Worm (Caenorhabditis elegans) whole organism, L1 larva: ENCODE measurements around the gene clec-205.
"Not testable (repeated sequence)": the region's sequence is repeated elsewhere in the genome, so short reads cannot be mapped to it uniquely, and the experiment has no call there.

Source experiments
- C16A3.4 ChIP-seq: fragments of 150-350 bp; optimal IDR thresholded peaks from 2 replicates; lab custom pipeline; 2014; ENCODE audit warnings: missing biosample characterization, missing genetic modification characterization
- F16B12.6 ChIP-seq: fragments of 150-350 bp; optimal IDR thresholded peaks from 2 replicates; lab custom pipeline; 2014; ENCODE audit warnings: missing biosample characterization, missing genetic modification characterization
- ama-1 ChIP-seq: fragments of 150-350 bp; optimal IDR thresholded peaks from 2 replicates; lab custom pipeline; 2014
- blmp-1 ChIP-seq: fragments of 150-350 bp; optimal IDR thresholded peaks from 2 replicates; lab custom pipeline; 2014; ENCODE audit warnings: missing biosample characterization, missing genetic modification characterization
- ceh-90 ChIP-seq: sonication (generic microtip); optimal IDR thresholded peaks from 2 replicates; lab custom pipeline; 2016; ENCODE audit warnings: missing genetic modification characterization, missing compliant biosample characterization
- efl-1 ChIP-seq, 4 experiments: fragments of 150-350 bp; optimal IDR thresholded peaks in 3 of 4; peaks in 1 of 4; 1 replicate in 1 of 4; 2 replicates in 3 of 4; lab custom pipeline; 2014; ENCODE audit warnings: missing biosample characterization in 2 of 4, missing genetic modification characterization in 2 of 4, missing genetic modification reagents in 2 of 4
- egl-13 ChIP-seq: sonication (generic microtip); optimal IDR thresholded peaks from 2 replicates; lab custom pipeline; 2016; ENCODE audit warnings: missing genotype, missing genetic modification reagents, missing genetic modification characterization, missing compliant biosample characterization
- fkh-8 ChIP-seq: sonication (generic microtip); optimal IDR thresholded peaks from 2 replicates; lab custom pipeline; 2016; ENCODE audit warnings: mild to moderate bottlenecking, missing genetic modification characterization, missing compliant biosample characterization
- lin-13 ChIP-seq: fragments of 150-350 bp; optimal IDR thresholded peaks from 2 replicates; lab custom pipeline; 2014; ENCODE audit warnings: missing biosample characterization, missing genetic modification reagents, missing genetic modification characterization
- lin-14 ChIP-seq: fragments of 200-800 bp; sonication (Bioruptor generic); optimal IDR thresholded peaks from 2 replicates; lab custom pipeline; 2018; ENCODE audit warnings: mild to moderate bottlenecking, missing genetic modification characterization, moderate library complexity, missing compliant biosample characterization
- lin-39 ChIP-seq: fragments of 150-350 bp; optimal IDR thresholded peaks from 2 replicates; lab custom pipeline; 2014; ENCODE audit warnings: missing biosample characterization, missing genetic modification reagents, missing genetic modification characterization
- lsy-2 ChIP-seq, 2 experiments: fragments of 150-350 bp; optimal IDR thresholded peaks; 2 replicates each; lab custom pipeline; 2014; ENCODE audit warnings: missing biosample characterization in 2 of 2, missing genetic modification characterization in 2 of 2
- mef-2 ChIP-seq: fragments of 150-350 bp; optimal IDR thresholded peaks from 2 replicates; lab custom pipeline; 2014; ENCODE audit warnings: missing biosample characterization, missing genetic modification characterization
- mep-1 ChIP-seq: fragments of 150-350 bp; optimal IDR thresholded peaks from 2 replicates; lab custom pipeline; 2014; ENCODE audit warnings: missing biosample characterization, missing genetic modification characterization
- nhr-11 ChIP-seq: fragments of 150-350 bp; optimal IDR thresholded peaks from 2 replicates; lab custom pipeline; 2014; ENCODE audit warnings: missing biosample characterization, missing genetic modification characterization
- nhr-28 ChIP-seq: fragments of 150-350 bp; optimal IDR thresholded peaks from 2 replicates; lab custom pipeline; 2014; ENCODE audit warnings: missing biosample characterization, missing genetic modification characterization
- nhr-47 ChIP-seq: sonication (generic microtip); optimal IDR thresholded peaks from 2 replicates; lab custom pipeline; 2016; ENCODE audit warnings: mild to moderate bottlenecking, missing genetic modification characterization, moderate library complexity, missing compliant biosample characterization
- skn-1 ChIP-seq: fragments of 150-350 bp; optimal IDR thresholded peaks from 2 replicates; lab custom pipeline; 2014; ENCODE audit warnings: missing biosample characterization, missing genetic modification characterization
- sptf-1 ChIP-seq: fragments of 150-350 bp; optimal IDR thresholded peaks from 2 replicates; lab custom pipeline; 2014; ENCODE audit warnings: missing biosample characterization, missing genetic modification characterization
- tlp-1 ChIP-seq: fragments of 150-350 bp; optimal IDR thresholded peaks from 2 replicates; lab custom pipeline; 2014; ENCODE audit warnings: missing biosample characterization, missing genetic modification characterization
- unc-30 ChIP-seq: sonication (generic microtip); optimal IDR thresholded peaks from 2 replicates; lab custom pipeline; 2017; ENCODE audit warnings: missing biosample characterization, missing genetic modification characterization
- unc-86 ChIP-seq: sonication (generic microtip); optimal IDR thresholded peaks from 2 replicates; lab custom pipeline; 2016; ENCODE audit warnings: missing genetic modification characterization, missing compliant biosample characterization
- xbp-1 ChIP-seq: sonication (generic microtip); optimal IDR thresholded peaks from 2 replicates; lab custom pipeline; 2016; ENCODE audit warnings: missing genetic modification characterization, missing compliant biosample characterization
- zag-1 ChIP-seq: fragments of 150-350 bp; optimal IDR thresholded peaks from 2 replicates; lab custom pipeline; 2014; ENCODE audit warnings: missing biosample characterization, missing genetic modification characterization
- ztf-11 ChIP-seq, 2 experiments: sonication (generic microtip); optimal IDR thresholded peaks; 2 replicates each; lab custom pipeline; 2016 to 2017; ENCODE audit warnings: missing genetic modification characterization in 2 of 2, missing biosample characterization in 1 of 2, missing compliant biosample characterization in 1 of 2

The clec-205 gene

DNA sequence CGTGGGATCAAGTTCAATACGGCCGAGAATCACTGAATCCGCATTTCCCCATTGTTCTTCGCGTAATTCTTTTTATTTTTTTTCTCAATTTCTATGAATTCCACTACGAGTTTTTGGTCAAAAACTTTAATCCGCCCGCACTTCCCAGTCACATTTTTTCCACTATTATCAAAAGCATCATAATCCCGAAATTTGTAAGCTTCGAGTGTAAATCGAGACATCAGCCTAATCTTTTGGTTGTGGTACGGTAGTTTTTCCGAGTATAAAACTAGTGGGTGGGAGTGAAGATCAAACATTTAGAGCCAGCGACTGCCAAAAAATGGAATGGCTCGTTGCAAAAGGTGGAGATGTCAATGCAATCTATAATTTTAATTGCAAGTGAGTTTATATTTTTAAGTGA lies 46.5 kb downstream of the clec-205 start, which contains the start of gene srt-42:
Gene srt-42, plus strand, starts transcription at position 301 of the 400 bp plus-strand sequence.
- TF ChIP-seq lin-13 (no peak), C16A3.4 (tag; lab: Kevin White, UChicago) (no peak), nhr-11 (tag; lab: Kevin White, UChicago) (no peak), mep-1 (no peak), tlp-1 (no peak), egl-13 (tag; lab: Kevin White, UChicago) (no peak), lin-14 (GFP tag; lab: Kevin White, UChicago) (no peak), nhr-28 (tag; lab: Kevin White, UChicago) (no peak), skn-1 (no peak), unc-86 (tag; lab: Kevin White, UChicago) (no peak), unc-30 (tag; lab: Kevin White, UChicago) (no peak), blmp-1 (tag; lab: Kevin White, UChicago) (no peak), xbp-1 (no peak)
- TF ChIP-seq, all 84 proteins: peak for 0

DNA sequence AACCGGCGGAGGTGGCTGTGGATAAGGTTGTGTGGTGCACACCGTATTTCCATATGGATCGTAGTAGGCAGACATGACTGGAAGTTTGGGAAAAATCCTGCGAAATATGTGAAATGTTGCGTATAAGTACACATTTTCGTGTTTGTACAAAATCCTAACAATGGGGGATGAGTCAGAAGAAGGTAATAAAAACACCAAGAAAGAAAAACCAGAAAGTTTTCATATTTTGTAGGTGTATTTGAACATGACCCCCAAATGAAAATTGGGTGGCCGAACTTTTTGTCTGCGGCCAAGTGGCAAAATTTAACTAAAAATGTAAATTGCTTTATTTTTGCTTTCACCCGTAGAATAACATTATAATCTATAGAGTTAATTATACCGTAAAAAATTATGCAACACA lies 50.3 kb downstream of the clec-205 start, which contains the start of gene Y46H3A.4:
Gene Y46H3A.4, minus strand, starts transcription at position 101 of the 400 bp plus-strand sequence.
- TF ChIP-seq efl-1 (optimal IDR thresholded peaks at IDR 0.05; lab: Kevin White, UChicago) (no peak), efl-1 (GFP tag; optimal IDR thresholded peaks at IDR 0.05 in 1 of 2; lab: Kevin White, UChicago) (no peak), sptf-1 (tag; lab: Kevin White, UChicago) (no peak), F16B12.6 (tag; lab: Kevin White, UChicago) (no peak), ama-1 (lab: Kevin White, UChicago) (no peak), zag-1 (tag; lab: Kevin White, UChicago) (no peak), ceh-90 (no peak), fkh-8 (tag; lab: Kevin White, UChicago) (no peak), ztf-11 (tag; optimal IDR thresholded peaks at IDR 0.05; lab: Kevin White, UChicago) (no peak), lin-39 (tag; lab: Kevin White, UChicago) (no peak), lsy-2 (tag; optimal IDR thresholded peaks at IDR 0.05; lab: Kevin White, UChicago) (no peak), lin-14 (GFP tag; lab: Kevin White, UChicago) (no peak)

DNA sequence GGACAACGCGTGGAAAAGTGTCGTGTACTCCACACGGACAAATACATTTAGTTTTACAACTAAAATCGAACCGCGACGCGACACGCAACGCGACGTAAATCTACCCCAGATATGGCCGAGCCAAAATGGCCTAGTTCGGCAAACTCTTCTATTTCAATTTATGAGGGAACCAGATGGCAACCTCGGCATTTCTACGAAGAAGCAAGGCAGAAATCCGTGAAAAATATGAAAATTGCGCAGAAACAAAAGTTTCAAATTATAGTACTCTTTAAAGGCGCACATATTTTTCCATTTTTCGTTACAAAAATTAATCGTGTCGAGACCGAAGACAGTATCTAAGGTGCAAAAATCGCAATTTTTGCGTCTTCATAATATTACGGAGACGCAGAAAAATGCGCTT lies 54.1 kb downstream of the clec-205 start, which contains the start of gene Y46H3A.5:
Gene Y46H3A.5, minus strand, starts transcription at position 101 of the 400 bp plus-strand sequence.
- TF ChIP-seq mef-2; nhr-47 (tag; lab: Kevin White, UChicago); ceh-90: not testable (repeated sequence)
- TF ChIP-seq, all 84 proteins: peak for 0; not testable (repeated sequence) for 84
